Worm (Caenorhabditis elegans) whole organism, midembryonic: ENCODE measurements around the gene nlf-1.

Source experiments
- T22C8.4 ChIP-seq: fragments of 200-800 bp; sonication (Bioruptor generic); IDR thresholded peaks from 2 replicates; pipeline ENCODE4 v1.3.6; 2022; ENCODE audit warnings: missing genetic modification characterization, missing compliant biosample characterization
- cog-1 ChIP-seq: sonication (generic microtip); optimal IDR thresholded peaks from 2 replicates; lab custom pipeline; 2016; ENCODE audit warnings: missing genetic modification characterization, missing compliant biosample characterization
- flt-1 ChIP-seq: fragments of 200-800 bp; sonication (Bioruptor generic); IDR thresholded peaks from 2 replicates; pipeline ENCODE4 v1.3.6; 2022; ENCODE audit warnings: missing genetic modification characterization, missing compliant biosample characterization
- klf-2 ChIP-seq: fragments of 200-800 bp; sonication (Bioruptor generic); conservative IDR thresholded peaks from 2 replicates; pipeline ENCODE4 v1.3.6; 2022; ENCODE audit warnings: missing genetic modification reagents, missing genetic modification characterization, missing compliant biosample characterization
- med-1 ChIP-seq: sonication (generic microtip); optimal IDR thresholded peaks from 2 replicates; lab custom pipeline; 2017; ENCODE audit warnings: missing genetic modification characterization, mild to moderate bottlenecking, missing compliant biosample characterization, antibody characterized with exemption, missing genetic modification reagents; ENCODE audit not compliant: insufficient read depth
- ref-1 ChIP-seq: fragments of 200-800 bp; sonication (Bioruptor generic); conservative IDR thresholded peaks from 2 replicates; pipeline ENCODE4 v1.3.6; 2022; ENCODE audit warnings: missing genetic modification reagents, missing genetic modification characterization, missing compliant biosample characterization
- tab-1 ChIP-seq: fragments of 200-800 bp; sonication (Bioruptor generic); IDR thresholded peaks from 2 replicates; pipeline ENCODE4 v1.3.6; 2022; ENCODE audit warnings: missing genetic modification characterization, missing compliant biosample characterization
- ztf-23 ChIP-seq: fragments of 200-800 bp; sonication (Bioruptor generic); IDR thresholded peaks from 2 replicates; pipeline ENCODE4 v1.3.6; 2022; ENCODE audit warnings: missing genetic modification reagents, missing genetic modification characterization, missing compliant biosample characterization
- ztf-29 ChIP-seq: fragments of 200-800 bp; sonication (Bioruptor generic); IDR thresholded peaks from 2 replicates; pipeline ENCODE4 v1.3.6; 2022; ENCODE audit warnings: missing genetic modification reagents, missing genetic modification characterization, missing compliant biosample characterization

nlf-1 gene

ce11 chrX:1038347-1038746, 21.0 kb upstream of the nlf-1 start, which contains the start of gene F55A4.7:
F55A4.7 (minus strand) TSS chrX:1038447.
- TF ChIP-seq med-1 (GFP tag; lab: Kevin White, UChicago), result no peak
- no peak for TF ChIP-seq klf-2 (GFP tag; lab: Robert Waterston, UW)
- TF ChIP-seq ztf-29 (GFP tag; lab: Robert Waterston, UW), result no peak
- TF ChIP-seq cog-1 (tag; lab: Kevin White, UChicago), result no peak
- no peak for TF ChIP-seq T22C8.4 (GFP tag; lab: Robert Waterston, UW)
- TF ChIP-seq ztf-23 (GFP tag; lab: Robert Waterston, UW), result no peak
- no peak for TF ChIP-seq flt-1 (GFP tag; lab: Robert Waterston, UW)
- no peak for TF ChIP-seq ref-1 (GFP tag; lab: Robert Waterston, UW)
- no peak for TF ChIP-seq tab-1 (GFP tag; lab: Robert Waterston, UW)

DNA sequence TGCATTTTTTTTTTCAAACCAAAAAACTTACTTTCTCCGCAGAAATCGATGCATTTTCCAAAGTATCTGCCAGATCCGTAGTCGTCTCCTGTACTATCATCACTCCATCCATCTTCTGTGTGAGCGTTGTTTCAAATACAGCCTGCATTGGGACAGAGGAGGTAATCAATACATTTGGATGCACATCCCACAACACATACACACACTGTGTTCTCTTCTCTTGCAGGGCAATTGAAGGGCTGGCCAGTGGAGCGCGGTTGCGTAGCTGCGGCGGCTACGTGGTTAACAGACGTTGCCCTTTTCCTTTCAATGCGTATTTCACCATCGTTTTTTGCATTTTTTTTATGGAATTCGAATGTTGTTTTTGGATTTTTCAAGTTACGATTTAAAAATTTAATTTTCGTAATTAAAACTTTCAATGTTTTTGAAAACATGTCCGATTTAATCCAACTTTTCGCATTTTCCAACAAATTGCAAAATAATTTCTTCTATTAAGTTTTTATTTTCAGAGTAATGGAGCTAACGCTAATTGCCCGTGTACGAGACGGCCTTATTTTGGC, 17.8 kb upstream of the nlf-1 start, which contains the start of the genes stau-1 and sec-22:
Gene stau-1, minus strand, starts transcription at position 248 of the 560 bp plus-strand sequence.
Gene sec-22, plus strand, starts transcription at position 510 of the 560 bp plus-strand sequence.
- TF ChIP-seq med-1 (GFP tag; lab: Kevin White, UChicago) (no peak), T22C8.4 (GFP tag; lab: Robert Waterston, UW) (peak; percentile 39; the same call in 1 of the 2 replicates), tab-1 (GFP tag; lab: Robert Waterston, UW) (0 out of 2 replicates have a peak, but pooled peaks have one; percentile 33), ztf-29 (GFP tag; lab: Robert Waterston, UW) (no peak), cog-1 (tag; lab: Kevin White, UChicago) (no peak), flt-1 (GFP tag; lab: Robert Waterston, UW) (0 out of 2 replicates have a peak, but pooled peaks have one; percentile 37), ztf-23 (GFP tag; lab: Robert Waterston, UW) (no peak), ref-1 (GFP tag; lab: Robert Waterston, UW) (no peak), klf-2 (GFP tag; lab: Robert Waterston, UW) (no peak)

DNA sequence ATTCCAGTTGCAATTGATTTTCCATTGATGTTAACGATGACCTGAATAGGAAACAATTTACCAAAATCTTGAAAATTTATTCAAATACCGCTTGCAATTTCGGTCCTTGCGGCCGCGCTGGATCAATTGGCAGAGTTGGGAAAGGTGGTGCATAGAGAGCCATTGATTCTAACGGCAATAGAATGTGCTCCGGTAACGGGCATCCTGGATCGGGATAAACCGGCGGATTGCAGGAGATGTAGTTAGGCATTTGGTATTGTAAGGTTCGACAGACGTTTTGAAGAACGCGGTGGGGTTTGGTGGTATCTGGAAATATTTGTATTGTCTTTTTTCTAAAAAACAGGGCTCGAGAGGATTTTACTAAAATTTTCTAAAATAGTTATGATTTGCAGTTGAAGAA, 13.5 kb upstream of the nlf-1 start:
- TF ChIP-seq ztf-23 (GFP tag; lab: Robert Waterston, UW) (no peak), klf-2 (GFP tag; lab: Robert Waterston, UW) (no peak), med-1 (GFP tag; lab: Kevin White, UChicago) (no peak), tab-1 (GFP tag; lab: Robert Waterston, UW) (no peak), ztf-29 (GFP tag; lab: Robert Waterston, UW) (no peak), flt-1 (GFP tag; lab: Robert Waterston, UW) (no peak), T22C8.4 (GFP tag; lab: Robert Waterston, UW) (no peak), ref-1 (GFP tag; lab: Robert Waterston, UW) (no peak), cog-1 (tag; lab: Kevin White, UChicago) (no peak)

DNA sequence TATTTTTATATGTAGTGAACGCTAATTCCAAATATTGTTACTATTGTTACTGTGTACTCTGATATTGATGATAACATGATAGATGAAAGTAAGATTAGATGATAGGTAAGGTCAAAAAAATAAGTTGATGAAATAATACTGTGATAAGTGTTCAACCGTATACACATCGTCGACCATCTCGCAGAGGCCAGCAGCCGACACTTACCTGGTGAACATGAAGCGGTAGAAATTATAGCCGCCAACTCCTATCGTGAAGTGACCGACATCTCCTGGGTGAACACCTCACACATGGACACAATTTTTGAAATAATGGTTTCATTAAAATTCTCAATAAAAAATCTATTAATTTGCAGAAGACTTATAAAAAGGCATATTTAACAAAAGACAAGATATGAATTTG, 10.0 kb upstream of the nlf-1 start:
- no peak for TF ChIP-seq ztf-23 (GFP tag; lab: Robert Waterston, UW)
- TF ChIP-seq klf-2 (GFP tag; lab: Robert Waterston, UW), result no peak
- no peak for TF ChIP-seq T22C8.4 (GFP tag; lab: Robert Waterston, UW)
- TF ChIP-seq med-1 (GFP tag; lab: Kevin White, UChicago), result no peak

- TF ChIP-seq med-1 (GFP tag; lab: Kevin White, UChicago), result no peak
- no peak for TF ChIP-seq T22C8.4 (GFP tag; lab: Robert Waterston, UW)
- no peak for TF ChIP-seq flt-1 (GFP tag; lab: Robert Waterston, UW)
- no peak for TF ChIP-seq klf-2 (GFP tag; lab: Robert Waterston, UW)
- TF ChIP-seq ztf-23 (GFP tag; lab: Robert Waterston, UW), result no peak
These were observed 9.4 kb upstream of the nlf-1 start for ce11 chrX:1026722-1027121.

DNA sequence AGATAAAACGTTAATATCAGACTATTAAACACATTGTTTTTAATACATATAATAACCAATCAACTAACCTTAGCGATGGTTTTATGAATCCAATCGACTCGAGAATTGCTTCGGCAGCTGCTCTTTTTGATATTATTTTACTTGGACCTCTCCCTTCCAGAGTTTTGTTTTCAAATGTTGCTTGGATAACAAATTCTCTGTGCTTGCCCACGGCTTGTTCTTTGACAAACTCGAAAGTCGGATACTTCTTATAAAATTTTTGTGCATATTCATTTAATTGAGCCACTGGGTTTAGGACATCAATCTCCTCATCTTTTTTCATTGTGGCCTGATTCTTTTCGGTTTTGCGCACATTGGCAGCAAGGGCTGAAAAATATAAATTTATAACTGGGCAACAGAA, 7.6 kb upstream of the nlf-1 start, which contains the start of gene F55A4.3:
Gene F55A4.3, minus strand, starts transcription at position 101 of the 400 bp plus-strand sequence.
- TF ChIP-seq ref-1 (GFP tag; lab: Robert Waterston, UW), result no peak
- TF ChIP-seq ztf-23 (GFP tag; lab: Robert Waterston, UW), result no peak
- no peak for TF ChIP-seq cog-1 (tag; lab: Kevin White, UChicago)
- TF ChIP-seq med-1 (GFP tag; lab: Kevin White, UChicago), result no peak
- no peak for TF ChIP-seq ztf-29 (GFP tag; lab: Robert Waterston, UW)
- no peak for TF ChIP-seq klf-2 (GFP tag; lab: Robert Waterston, UW)
- no peak for TF ChIP-seq flt-1 (GFP tag; lab: Robert Waterston, UW)
- TF ChIP-seq tab-1 (GFP tag; lab: Robert Waterston, UW), result no peak
- TF ChIP-seq T22C8.4 (GFP tag; lab: Robert Waterston, UW), result no peak

DNA sequence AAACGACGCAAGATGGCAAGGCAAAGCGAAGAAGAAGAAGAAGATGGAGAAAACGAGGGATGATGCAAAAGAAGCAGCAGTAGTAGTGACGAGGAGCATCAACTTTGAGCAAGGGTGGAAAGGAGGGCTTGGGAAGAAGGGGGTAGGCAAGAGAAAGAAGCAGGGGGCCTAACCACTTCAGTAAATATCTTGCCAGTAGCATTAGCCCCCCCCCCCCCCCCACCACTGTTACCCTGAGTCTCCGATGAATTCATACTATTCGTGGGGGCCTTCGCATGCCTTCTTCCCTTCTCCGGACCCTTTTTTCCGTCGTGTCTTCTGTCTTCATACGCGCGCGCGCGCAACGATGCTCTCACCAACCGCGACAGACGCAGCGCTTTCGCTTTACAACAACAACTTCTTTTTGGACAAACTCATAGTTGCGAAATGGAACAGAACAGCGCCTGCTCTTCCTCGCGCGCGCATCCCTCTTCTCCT, 4.5 kb upstream of the nlf-1 start:
- TF ChIP-seq ztf-23 (GFP tag; lab: Robert Waterston, UW) (peak; percentile 52; the same call in 1 of the 2 replicates), tab-1 (GFP tag; lab: Robert Waterston, UW) (no peak), cog-1 (tag; lab: Kevin White, UChicago) (no peak)

DNA sequence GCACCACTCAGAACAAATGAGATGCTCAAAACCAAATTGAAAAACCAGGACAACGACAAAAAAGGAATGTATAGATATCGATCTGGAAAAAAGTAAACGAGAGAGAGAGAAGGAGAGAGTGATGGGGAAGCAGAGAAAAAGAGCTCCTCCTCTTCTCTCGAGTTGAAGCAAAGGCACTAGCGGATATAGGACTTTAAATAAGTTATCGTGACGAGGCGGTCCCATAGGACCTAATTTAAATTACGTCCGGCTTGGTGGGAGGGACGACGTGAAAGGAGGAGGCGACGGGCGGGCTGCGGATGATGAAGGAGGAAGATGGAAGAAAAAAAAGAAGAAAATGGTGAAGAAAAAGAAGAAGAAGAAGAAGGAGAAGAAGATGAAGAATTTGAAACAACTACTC, 1.2 kb upstream of the nlf-1 start:
- no peak for TF ChIP-seq flt-1 (GFP tag; lab: Robert Waterston, UW)
- no peak for TF ChIP-seq ztf-23 (GFP tag; lab: Robert Waterston, UW)
- no peak for TF ChIP-seq klf-2 (GFP tag; lab: Robert Waterston, UW)
- TF ChIP-seq T22C8.4 (GFP tag; lab: Robert Waterston, UW), result no peak
- no peak for TF ChIP-seq cog-1 (tag; lab: Kevin White, UChicago)
- TF ChIP-seq ztf-29 (GFP tag; lab: Robert Waterston, UW), result no peak
- TF ChIP-seq ref-1 (GFP tag; lab: Robert Waterston, UW), result no peak
- no peak for TF ChIP-seq tab-1 (GFP tag; lab: Robert Waterston, UW)
- TF ChIP-seq med-1 (GFP tag; lab: Kevin White, UChicago), result no peak

DNA sequence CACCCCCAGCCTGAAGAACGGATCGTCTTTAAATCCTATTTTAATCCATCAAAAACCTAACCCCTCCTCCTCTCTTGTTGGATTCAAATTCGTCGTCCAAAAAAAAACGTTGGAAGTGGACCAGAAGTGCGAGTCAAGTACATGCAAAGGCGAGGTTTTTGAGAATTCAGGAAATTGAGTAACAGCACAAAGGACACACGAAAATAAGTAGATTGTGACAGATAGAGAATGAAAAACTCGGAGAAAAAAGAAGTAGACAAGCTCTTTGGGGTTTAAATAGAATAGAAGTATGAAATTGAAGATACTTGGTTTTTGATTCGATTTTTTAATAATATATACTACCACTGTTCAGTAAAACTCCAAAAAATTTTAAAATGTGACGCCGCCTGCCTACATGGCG, 2.7 kb downstream of the nlf-1 start:
- TF ChIP-seq ztf-23 (GFP tag; lab: Robert Waterston, UW) (no peak), med-1 (GFP tag; lab: Kevin White, UChicago) (no peak), ztf-29 (GFP tag; lab: Robert Waterston, UW) (no peak), klf-2 (GFP tag; lab: Robert Waterston, UW) (no peak), flt-1 (GFP tag; lab: Robert Waterston, UW) (no peak), cog-1 (tag; lab: Kevin White, UChicago) (no peak), ref-1 (GFP tag; lab: Robert Waterston, UW) (no peak), tab-1 (GFP tag; lab: Robert Waterston, UW) (no peak)
